Fruit fly (Drosophila melanogaster) whole organism, adult: Measurements from ENCODE around the gene bdl.

Source experiments
- CG11617 ChIP-seq: fragments of 200-800 bp; sonication (Bioruptor generic); optimal IDR thresholded peaks from 2 replicates; lab custom pipeline; 2017; ENCODE audit warnings: mild to moderate bottlenecking, missing biosample characterization, missing genetic modification reagents, missing genetic modification characterization
- CG12768 ChIP-seq: fragments of 200-800 bp; sonication (Bioruptor generic); optimal IDR thresholded peaks from 2 replicates; lab custom pipeline; 2017; ENCODE audit warnings: missing biosample characterization, missing genetic modification characterization, mild to moderate bottlenecking, moderate library complexity, missing genetic modification reagents
- CG14711 ChIP-seq: fragments of 200-800 bp; sonication (Bioruptor generic); optimal IDR thresholded peaks from 2 replicates; lab custom pipeline; 2018; ENCODE audit warnings: missing biosample characterization, mild to moderate bottlenecking, missing genetic modification characterization, moderate library complexity
- CG1620 ChIP-seq: fragments of 200-800 bp; sonication (Bioruptor generic); optimal IDR thresholded peaks from 2 replicates; lab custom pipeline; 2016; ENCODE audit warnings: missing biosample characterization, missing genetic modification characterization
- CG33017 ChIP-seq: fragments of 200-800 bp; sonication (Bioruptor generic); optimal IDR thresholded peaks from 2 replicates; lab custom pipeline; 2018; ENCODE audit warnings: missing biosample characterization, mild to moderate bottlenecking, missing genetic modification characterization, moderate library complexity
- CG5204 ChIP-seq: fragments of 200-800 bp; sonication (Bioruptor generic); optimal IDR thresholded peaks from 2 replicates; lab custom pipeline; 2016; ENCODE audit warnings: missing biosample characterization, missing genetic modification characterization
- CG7045 ChIP-seq: fragments of 200-800 bp; sonication (Bioruptor generic); optimal IDR thresholded peaks from 2 replicates; lab custom pipeline; 2017; ENCODE audit warnings: missing biosample characterization, mild to moderate bottlenecking, missing genetic modification characterization
- CG7101 ChIP-seq: fragments of 200-800 bp; sonication (Bioruptor generic); optimal IDR thresholded peaks from 2 replicates; lab custom pipeline; 2018; ENCODE audit warnings: missing biosample characterization, mild to moderate bottlenecking, missing genetic modification characterization, moderate library complexity
- Clk ChIP-seq: fragments of 200-800 bp; sonication (Bioruptor generic); optimal IDR thresholded peaks from 2 replicates; lab custom pipeline; 2017; ENCODE audit warnings: missing biosample characterization, missing genetic modification characterization
- Crg-1 ChIP-seq: fragments of 200-800 bp; sonication (Bioruptor generic); optimal IDR thresholded peaks from 2 replicates; lab custom pipeline; 2016; ENCODE audit warnings: missing biosample characterization, missing genetic modification characterization
- Hr96 ChIP-seq: fragments of 200-800 bp; sonication (Bioruptor generic); optimal IDR thresholded peaks from 2 replicates; lab custom pipeline; 2016; ENCODE audit warnings: missing biosample characterization, missing genetic modification characterization
- Mnt ChIP-seq: fragments of 200-800 bp; sonication (Bioruptor generic); optimal IDR thresholded peaks from 2 replicates; lab custom pipeline; 2016; ENCODE audit warnings: missing biosample characterization, mild to moderate bottlenecking, missing genetic modification characterization
- bab1 ChIP-seq: fragments of 200-800 bp; sonication (Bioruptor generic); optimal IDR thresholded peaks from 3 replicates; lab custom pipeline; 2019; ENCODE audit warnings: missing biosample characterization, mild to moderate bottlenecking, missing genetic modification characterization, moderate library complexity
- cic ChIP-seq: fragments of 200-800 bp; sonication (Bioruptor generic); optimal IDR thresholded peaks from 2 replicates; lab custom pipeline; 2017; ENCODE audit warnings: missing biosample characterization, mild to moderate bottlenecking, missing genetic modification characterization, moderate library complexity
- cnc ChIP-seq, 2 experiments: fragments of >200 bp; optimal IDR thresholded peaks; 2 replicates each; lab custom pipeline; 2017
- kay ChIP-seq: fragments of 200-800 bp; sonication (Bioruptor generic); peaks from one replicate; lab custom pipeline; 2016; ENCODE audit warnings: missing biosample characterization, missing genetic modification characterization, borderline replicate concordance
- ovo ChIP-seq: fragments of 200-800 bp; sonication (Bioruptor generic); optimal IDR thresholded peaks from 2 replicates; lab custom pipeline; 2016; ENCODE audit warnings: missing biosample characterization, missing genetic modification characterization
- pad ChIP-seq: fragments of 200-800 bp; sonication (Bioruptor generic); optimal IDR thresholded peaks from 3 replicates; lab custom pipeline; 2017; ENCODE audit warnings: missing biosample characterization, missing genetic modification characterization, mild to moderate bottlenecking, moderate library complexity, missing genetic modification reagents
- tj ChIP-seq: fragments of 200-800 bp; sonication (Bioruptor generic); optimal IDR thresholded peaks from 3 replicates; lab custom pipeline; 2017; ENCODE audit warnings: missing biosample characterization, mild to moderate bottlenecking, missing genetic modification characterization, moderate library complexity
- toe ChIP-seq: fragments of 200-800 bp; sonication (Bioruptor generic); optimal IDR thresholded peaks from 2 replicates; lab custom pipeline; 2016; ENCODE audit warnings: missing biosample characterization, missing genetic modification characterization

The bdl gene

DNA sequence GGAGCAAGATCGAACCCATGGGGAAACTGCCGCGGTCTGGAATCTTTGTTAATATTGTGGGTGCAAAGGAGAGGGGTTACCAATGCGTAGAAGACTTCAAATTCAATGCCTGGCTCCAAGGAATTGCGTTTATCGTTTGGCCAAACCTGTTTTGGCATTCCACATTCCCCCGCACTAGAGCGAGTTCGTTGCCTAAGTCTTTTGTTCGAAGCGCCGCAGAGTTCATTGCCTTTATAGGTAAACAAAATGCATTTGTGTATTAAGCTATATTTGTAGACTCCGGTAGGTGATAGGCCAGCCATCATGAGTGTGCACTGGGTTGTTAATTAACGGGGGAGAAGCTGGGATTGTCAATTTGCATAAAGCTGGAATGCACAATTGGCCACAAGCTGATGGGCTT lies 30.7 kb downstream of the bdl start:
- TF ChIP-seq CG14711 (tag; lab: Kevin White, UChicago) = no peak
- no peak for TF ChIP-seq pad (GFP tag; lab: Kevin White, UChicago)
- peak; percentile 33 for TF ChIP-seq kay (GFP tag; lab: Kevin White, UChicago)
- no peak for TF ChIP-seq Hr96 (GFP tag; lab: Kevin White, UChicago)

- no peak for TF ChIP-seq CG14711 (tag; lab: Kevin White, UChicago)
- TF ChIP-seq cic (GFP tag; lab: Kevin White, UChicago) = no peak
- no peak for TF ChIP-seq Crg-1 (GFP tag; lab: Kevin White, UChicago)
- no peak for TF ChIP-seq Mnt
- no peak for TF ChIP-seq Hr96 (GFP tag; lab: Kevin White, UChicago)
- TF ChIP-seq tj (GFP tag; lab: Kevin White, UChicago) = no peak
- TF ChIP-seq CG5204 (GFP tag; lab: Kevin White, UChicago) = no peak
- no peak for TF ChIP-seq CG7101
- no peak for TF ChIP-seq CG7045 (GFP tag; lab: Kevin White, UChicago)
- TF ChIP-seq bab1 = no peak
- TF ChIP-seq toe = no peak
- TF ChIP-seq CG1620 (GFP tag; lab: Kevin White, UChicago) = no peak
- TF ChIP-seq cnc (optimal IDR thresholded peaks at IDR 0.05; lab: Kevin White, UChicago) = no peak
- TF ChIP-seq kay (GFP tag; lab: Kevin White, UChicago) = no peak
- no peak for TF ChIP-seq Clk (GFP tag; lab: Kevin White, UChicago)
- TF ChIP-seq CG33017 (tag; lab: Kevin White, UChicago) = no peak
- TF ChIP-seq CG11617 (GFP tag; lab: Kevin White, UChicago) = no peak
- TF ChIP-seq pad (GFP tag; lab: Kevin White, UChicago) = no peak
- TF ChIP-seq ovo (GFP tag; lab: Kevin White, UChicago) = no peak
Observed at dm6 chr2L:4359156-4359555, 34.8 kb downstream of the bdl start.

dm6 chr2L:4360882-4361281 lies 36.5 kb downstream of the bdl start:
- no peak for TF ChIP-seq CG12768 (GFP tag; lab: Kevin White, UChicago)
- TF ChIP-seq Crg-1 (GFP tag; lab: Kevin White, UChicago) = no peak
- no peak for TF ChIP-seq kay (GFP tag; lab: Kevin White, UChicago)
- TF ChIP-seq Hr96 (GFP tag; lab: Kevin White, UChicago) = no peak
- TF ChIP-seq CG5204 (GFP tag; lab: Kevin White, UChicago) = no peak
- no peak for TF ChIP-seq Mnt
- TF ChIP-seq pad (GFP tag; lab: Kevin White, UChicago) = no peak

DNA sequence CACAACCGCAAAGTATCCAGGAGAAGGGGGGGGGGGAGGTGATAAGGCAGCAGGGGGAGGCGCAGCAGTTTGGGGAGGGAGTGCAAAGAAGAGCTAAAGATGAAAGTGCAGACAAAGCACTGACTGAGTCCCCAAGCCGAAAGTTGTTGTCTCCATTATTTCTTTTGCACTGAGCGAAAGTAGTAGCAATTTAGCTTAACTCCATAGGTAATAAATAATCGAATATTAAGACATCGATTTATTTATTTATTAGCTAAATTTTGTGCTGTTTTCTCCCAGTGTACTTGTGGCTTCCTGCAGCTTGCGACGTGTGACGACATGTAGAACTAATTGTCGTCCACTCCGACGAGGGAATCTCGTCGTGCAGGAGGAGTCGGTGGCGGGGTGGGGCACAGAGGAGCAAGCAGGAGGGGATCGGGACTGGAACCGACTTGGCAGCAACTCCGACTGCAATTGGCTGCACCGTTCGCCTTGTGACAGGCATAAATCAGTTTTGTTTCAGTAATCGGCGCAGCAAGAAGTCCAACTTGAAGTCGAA lies 37.2 kb downstream of the bdl start, which contains the start of gene Traf4:
TSS of gene Traf4 (plus strand) at position 488 of the 538 bp plus-strand sequence.
- TF ChIP-seq toe = no peak
- no peak for TF ChIP-seq CG12768 (GFP tag; lab: Kevin White, UChicago)
- no peak for TF ChIP-seq CG33017 (tag; lab: Kevin White, UChicago)
- TF ChIP-seq CG7101 = no peak
- TF ChIP-seq CG14711 (tag; lab: Kevin White, UChicago) = no peak
- TF ChIP-seq CG7045 (GFP tag; lab: Kevin White, UChicago) = no peak
- no peak for TF ChIP-seq ovo (GFP tag; lab: Kevin White, UChicago)
- TF ChIP-seq CG11617 (GFP tag; lab: Kevin White, UChicago) = no peak
- no peak for TF ChIP-seq CG5204 (GFP tag; lab: Kevin White, UChicago)
- no peak for TF ChIP-seq pad (GFP tag; lab: Kevin White, UChicago)
- no peak for TF ChIP-seq CG1620 (GFP tag; lab: Kevin White, UChicago)
- no peak for TF ChIP-seq kay (GFP tag; lab: Kevin White, UChicago)
- no peak for TF ChIP-seq Mnt
- no peak for TF ChIP-seq cnc (optimal IDR thresholded peaks at IDR 0.05; lab: Kevin White, UChicago)

dm6 chr2L:4363707-4364270 lies 39.4 kb downstream of the bdl start:
- no peak for TF ChIP-seq ovo (GFP tag; lab: Kevin White, UChicago)
- no peak for TF ChIP-seq Mnt
- no peak for TF ChIP-seq CG11617 (GFP tag; lab: Kevin White, UChicago)
- no peak for TF ChIP-seq CG12768 (GFP tag; lab: Kevin White, UChicago)
- TF ChIP-seq Clk (GFP tag; lab: Kevin White, UChicago) = no peak
- no peak for TF ChIP-seq tj (GFP tag; lab: Kevin White, UChicago)
- no peak for TF ChIP-seq kay (GFP tag; lab: Kevin White, UChicago)
- TF ChIP-seq pad (GFP tag; lab: Kevin White, UChicago) = no peak
- TF ChIP-seq CG33017 (tag; lab: Kevin White, UChicago) = no peak
- TF ChIP-seq cic (GFP tag; lab: Kevin White, UChicago) = no peak
- TF ChIP-seq CG5204 (GFP tag; lab: Kevin White, UChicago) = no peak
- no peak for TF ChIP-seq CG7101
- TF ChIP-seq Crg-1 (GFP tag; lab: Kevin White, UChicago) = no peak
- TF ChIP-seq toe = no peak

DNA sequence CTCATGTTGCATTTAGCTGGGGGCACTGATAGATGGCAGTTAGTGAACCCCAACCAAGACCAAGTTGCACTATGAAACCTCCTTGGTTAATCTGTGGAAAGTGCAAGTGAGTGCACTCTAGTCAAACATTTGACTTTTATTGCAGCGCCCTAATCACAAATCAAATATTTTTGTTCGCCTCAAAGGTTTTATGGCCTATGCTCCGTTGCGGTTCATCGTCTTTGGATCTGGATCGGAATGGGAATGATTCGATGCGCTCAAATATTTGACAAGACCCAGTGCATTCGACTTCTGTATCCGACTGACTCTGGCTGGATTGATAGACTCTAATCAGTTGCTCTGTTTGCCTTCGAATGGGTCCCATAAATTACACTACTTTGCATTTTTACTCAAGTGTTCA lies 40.6 kb downstream of the bdl start:
- no peak for TF ChIP-seq CG5204 (GFP tag; lab: Kevin White, UChicago)
- no peak for TF ChIP-seq bab1
- TF ChIP-seq Mnt = no peak
- no peak for TF ChIP-seq Clk (GFP tag; lab: Kevin White, UChicago)
- TF ChIP-seq CG11617 (GFP tag; lab: Kevin White, UChicago) = no peak
- no peak for TF ChIP-seq pad (GFP tag; lab: Kevin White, UChicago)
- TF ChIP-seq CG7045 (GFP tag; lab: Kevin White, UChicago) = no peak
- no peak for TF ChIP-seq toe
- no peak for TF ChIP-seq cnc (optimal IDR thresholded peaks at IDR 0.05; lab: Kevin White, UChicago)
- no peak for TF ChIP-seq CG14711 (tag; lab: Kevin White, UChicago)
- no peak for TF ChIP-seq kay (GFP tag; lab: Kevin White, UChicago)
- no peak for TF ChIP-seq CG7101
- TF ChIP-seq CG12768 (GFP tag; lab: Kevin White, UChicago) = no peak
- TF ChIP-seq CG33017 (tag; lab: Kevin White, UChicago) = no peak
- no peak for TF ChIP-seq tj (GFP tag; lab: Kevin White, UChicago)
- no peak for TF ChIP-seq CG1620 (GFP tag; lab: Kevin White, UChicago)
- no peak for TF ChIP-seq ovo (GFP tag; lab: Kevin White, UChicago)
- no peak for TF ChIP-seq cic (GFP tag; lab: Kevin White, UChicago)
- TF ChIP-seq Crg-1 (GFP tag; lab: Kevin White, UChicago) = no peak
- TF ChIP-seq Hr96 (GFP tag; lab: Kevin White, UChicago) = no peak
